Worm (Caenorhabditis elegans): ENCODE results near the gene ceh-31.

DNA sequence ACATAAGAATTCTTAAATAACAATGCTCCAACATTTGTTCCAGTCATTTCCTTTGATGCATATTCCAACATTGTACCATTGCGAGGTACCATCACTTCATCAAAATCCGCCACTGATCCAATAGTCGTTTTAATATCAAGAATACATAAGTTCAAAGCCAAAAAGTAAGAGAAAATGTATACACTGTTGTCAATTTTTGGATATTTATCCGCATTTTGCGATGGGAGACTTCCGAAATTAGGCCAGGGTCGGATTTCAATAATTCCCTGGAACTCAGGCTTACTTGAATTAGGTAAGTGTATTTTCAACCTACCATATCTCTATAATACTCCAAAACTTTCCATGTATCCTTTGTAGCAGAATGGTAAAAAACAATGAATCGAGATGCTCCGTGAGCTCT is 36.0 kb downstream of the ceh-31 start, which contains the start of gene M02F4.2:
- no peak for TF ChIP-seq ceh-18 (tag; optimal IDR thresholded peaks at IDR 0.05)
- no peak for TF ChIP-seq lin-11 (tag; optimal IDR thresholded peaks at IDR 0.05)
- no peak for TF ChIP-seq elt-4 (tag; optimal IDR thresholded peaks at IDR 0.05)
- TF ChIP-seq sox-4 (tag; optimal IDR thresholded peaks at IDR 0.05) = no peak
- TF ChIP-seq nhr-11 (tag; optimal IDR thresholded peaks at IDR 0.05) = no peak
- no peak for TF ChIP-seq lim-6 (tag; optimal IDR thresholded peaks at IDR 0.05)
- no peak for TF ChIP-seq pha-4 (tag; optimal IDR thresholded peaks at IDR 0.05)
